Fruit fly (Drosophila melanogaster) whole organism, embryonic: ENCODE results near the gene aph-1.
A peak's percentile ranks its signal among the peaks of the same experiment; 100 is the strongest.

Experiments used
- ATbp ChIP-seq: fragments of 200-800 bp; sonication (Bioruptor generic); optimal IDR thresholded peaks from 2 replicates; lab custom pipeline; 2017; ENCODE audit warnings: missing biosample characterization, mild to moderate bottlenecking, missing genetic modification characterization, missing genetic modification reagents
- Atf3 ChIP-seq: fragments of 200-800 bp; sonication (Bioruptor generic); optimal IDR thresholded peaks from 3 replicates; lab custom pipeline; 2016; ENCODE audit warnings: missing biosample characterization, missing genetic modification characterization
- Atf6 ChIP-seq: fragments of 200-800 bp; sonication (Bioruptor generic); IDR thresholded peaks from 2 replicates; pipeline ENCODE4 v1.3.6; 2022; ENCODE audit warnings: missing biosample characterization, missing genetic modification characterization
- Bteb2 ChIP-seq: fragments of 200-800 bp; sonication (Bioruptor generic); optimal IDR thresholded peaks from 2 replicates; lab custom pipeline; 2016; ENCODE audit warnings: missing biosample characterization, missing genetic modification characterization
- CG1024 ChIP-seq: fragments of 200-800 bp; sonication (Bioruptor generic); IDR thresholded peaks from 2 replicates; pipeline ENCODE4 v1.3.6; 2022; ENCODE audit warnings: missing biosample characterization, missing genetic modification characterization
- CG10431 ChIP-seq: fragments of 200-800 bp; sonication (Bioruptor generic); optimal IDR thresholded peaks from 3 replicates; lab custom pipeline; 2018; ENCODE audit warnings: missing biosample characterization, mild to moderate bottlenecking, missing genetic modification characterization
- CG11456 ChIP-seq: fragments of 200-800 bp; sonication (Bioruptor generic); IDR thresholded peaks from 3 replicates; pipeline ENCODE4 v1.3.6; 2022; ENCODE audit warnings: missing biosample characterization, missing genetic modification characterization
- CG12942 ChIP-seq: fragments of 200-800 bp; sonication (Bioruptor generic); optimal IDR thresholded peaks from 3 replicates; lab custom pipeline; 2016; ENCODE audit warnings: missing biosample characterization, missing genetic modification characterization
- CG13123 ChIP-seq: fragments of 200-800 bp; sonication (Bioruptor generic); optimal IDR thresholded peaks from 2 replicates; lab custom pipeline; 2016; ENCODE audit warnings: missing biosample characterization, missing genetic modification characterization
- CG13775 ChIP-seq: fragments of 200-800 bp; sonication (Bioruptor generic); optimal IDR thresholded peaks from 3 replicates; lab custom pipeline; 2017; ENCODE audit warnings: missing biosample characterization, mild to moderate bottlenecking, missing genetic modification characterization
- CG13894 ChIP-seq: fragments of 200-800 bp; sonication (Bioruptor generic); optimal IDR thresholded peaks from 3 replicates; lab custom pipeline; 2018; ENCODE audit warnings: missing biosample characterization, mild to moderate bottlenecking, missing genetic modification characterization, moderate library complexity
- CG15514 ChIP-seq: fragments of 200-800 bp; sonication (Bioruptor generic); optimal IDR thresholded peaks from 3 replicates; lab custom pipeline; 2017; ENCODE audit warnings: missing biosample characterization, missing genetic modification characterization, mild to moderate bottlenecking, moderate library complexity, missing genetic modification reagents
- CG17385 ChIP-seq: fragments of 200-800 bp; sonication (Bioruptor generic); optimal IDR thresholded peaks from 3 replicates; lab custom pipeline; 2018; ENCODE audit warnings: missing biosample characterization, mild to moderate bottlenecking, missing genetic modification characterization
- CG17568 ChIP-seq: fragments of 200-800 bp; sonication (Bioruptor generic); optimal IDR thresholded peaks from 2 replicates; lab custom pipeline; 2018; ENCODE audit warnings: missing biosample characterization, mild to moderate bottlenecking, missing genetic modification characterization, moderate library complexity
- CG1832 ChIP-seq: fragments of 200-800 bp; sonication (Bioruptor generic); optimal IDR thresholded peaks from 2 replicates; lab custom pipeline; 2017; ENCODE audit warnings: missing biosample characterization, mild to moderate bottlenecking, missing genetic modification characterization, inconsistent platforms
- CG2120 ChIP-seq: fragments of 200-800 bp; sonication (Bioruptor generic); optimal IDR thresholded peaks from 3 replicates; lab custom pipeline; 2016; ENCODE audit warnings: missing biosample characterization, missing genetic modification characterization
- CG32772 ChIP-seq: fragments of 200-800 bp; sonication (Bioruptor generic); IDR thresholded peaks from 2 replicates; pipeline ENCODE4 v1.3.6; 2022; ENCODE audit warnings: missing biosample characterization, missing genetic modification characterization
- CG3281 ChIP-seq: fragments of 200-800 bp; sonication (Bioruptor generic); optimal IDR thresholded peaks from 3 replicates; lab custom pipeline; 2017; ENCODE audit warnings: missing biosample characterization, mild to moderate bottlenecking, missing genetic modification characterization
- CG34224 ChIP-seq: fragments of 200-800 bp; sonication (Bioruptor generic); IDR thresholded peaks from 3 replicates; pipeline ENCODE4 v1.3.6; 2022; ENCODE audit warnings: missing biosample characterization, missing genetic modification characterization; ENCODE audit not compliant: partially characterized antibody
- CG3847 ChIP-seq: fragments of 200-800 bp; sonication (Bioruptor generic); IDR thresholded peaks from 2 replicates; pipeline ENCODE4 v1.3.6; 2022; ENCODE audit warnings: missing biosample characterization, missing genetic modification characterization
- CG42726 ChIP-seq: fragments of 200-800 bp; sonication (Bioruptor generic); IDR thresholded peaks from 2 replicates; pipeline ENCODE4 v1.3.6; 2022; ENCODE audit warnings: missing biosample characterization, missing genetic modification characterization; ENCODE audit not compliant: partially characterized antibody
- CG8290 ChIP-seq, 3 experiments: fragments of 200-800 bp; sonication (Bioruptor generic); optimal IDR thresholded peaks; 2 replicates each; lab custom pipeline; 2016 to 2019; ENCODE audit warnings: missing biosample characterization in 3 of 3, missing genetic modification characterization in 3 of 3, mild to moderate bottlenecking in 2 of 3, moderate library complexity in 1 of 3
- CG9932 ChIP-seq: fragments of 200-800 bp; sonication (Bioruptor generic); IDR thresholded peaks from 2 replicates; pipeline ENCODE4 v1.3.6; 2022; ENCODE audit warnings: missing biosample characterization, missing genetic modification characterization
- Dip3 ChIP-seq: fragments of 200-800 bp; sonication (Bioruptor generic); optimal IDR thresholded peaks from 3 replicates; lab custom pipeline; 2016; ENCODE audit warnings: missing biosample characterization, missing genetic modification characterization
- Ets65A ChIP-seq: fragments of 200-800 bp; sonication (Bioruptor generic); peaks from one replicate; lab custom pipeline; 2016; ENCODE audit warnings: missing biosample characterization, missing genetic modification characterization
- Gug ChIP-seq: fragments of 200-800 bp; sonication (Bioruptor generic); IDR thresholded peaks from 4 replicates; pipeline ENCODE4 v1.3.6; 2022; ENCODE audit warnings: missing biosample characterization, missing genetic modification characterization
- Hr39 ChIP-seq: fragments of >200 bp; optimal IDR thresholded peaks from 2 replicates; lab custom pipeline; 2017
- Mes4 ChIP-seq: fragments of 200-800 bp; sonication (Bioruptor generic); optimal IDR thresholded peaks from 2 replicates; lab custom pipeline; 2016; ENCODE audit warnings: missing biosample characterization, missing genetic modification characterization
- Mrtf ChIP-seq: fragments of 200-800 bp; sonication (Bioruptor generic); IDR thresholded peaks from 3 replicates; pipeline ENCODE4 v1.3.6; 2022; ENCODE audit warnings: missing biosample characterization, missing genetic modification characterization
- NFAT ChIP-seq: fragments of 200-800 bp; sonication (Bioruptor generic); IDR thresholded peaks from 2 replicates; pipeline ENCODE4 v1.3.6; 2022; ENCODE audit warnings: missing biosample characterization, missing genetic modification characterization
- Ptx1 ChIP-seq: fragments of 200-800 bp; sonication (Bioruptor generic); IDR thresholded peaks from 2 replicates; pipeline ENCODE4 v1.3.6; 2022; ENCODE audit warnings: missing biosample characterization, missing genetic modification characterization
- Sox102F ChIP-seq: fragments of 200-800 bp; sonication (Bioruptor generic); optimal IDR thresholded peaks from 2 replicates; lab custom pipeline; 2018; ENCODE audit warnings: missing biosample characterization, mild to moderate bottlenecking, missing genetic modification characterization, moderate library complexity
- TFAM ChIP-seq: fragments of 200-800 bp; sonication (Bioruptor generic); optimal IDR thresholded peaks from 2 replicates; lab custom pipeline; 2017; ENCODE audit warnings: missing biosample characterization, missing genetic modification characterization, inconsistent platforms
- crc ChIP-seq: fragments of 200-800 bp; sonication (Bioruptor generic); optimal IDR thresholded peaks from 2 replicates; lab custom pipeline; 2016; ENCODE audit warnings: missing biosample characterization, missing genetic modification characterization
- emc ChIP-seq: fragments of 200-800 bp; sonication (Bioruptor generic); optimal IDR thresholded peaks from 2 replicates; lab custom pipeline; 2016; ENCODE audit warnings: missing biosample characterization, missing genetic modification characterization
- gcm ChIP-seq: fragments of 200-800 bp; sonication (Bioruptor generic); optimal IDR thresholded peaks from 2 replicates; lab custom pipeline; 2019; ENCODE audit warnings: missing biosample characterization, mild to moderate bottlenecking, missing genetic modification characterization, moderate library complexity
- hkb ChIP-seq, 2 experiments: fragments of 200-800 bp in 1 of 2; fragments of >200 bp in 1 of 2; sonication (Bioruptor generic) in 1 of 2; IDR thresholded peaks in 1 of 2; optimal IDR thresholded peaks in 1 of 2; 2 replicates each; pipeline versions ENCODE4 v1.3.6 to Lab custom; 2017 to 2022; ENCODE audit warnings: missing biosample characterization in 1 of 2, missing genetic modification characterization in 1 of 2
- jumu ChIP-seq: fragments of 200-800 bp; sonication (Bioruptor generic); optimal IDR thresholded peaks from 3 replicates; lab custom pipeline; 2016; ENCODE audit warnings: missing biosample characterization, missing genetic modification characterization
- lilli ChIP-seq: fragments of 200-800 bp; sonication (Bioruptor generic); optimal IDR thresholded peaks from 3 replicates; lab custom pipeline; 2016; ENCODE audit warnings: missing biosample characterization, missing genetic modification characterization
- lmd ChIP-seq: fragments of 200-800 bp; sonication (Bioruptor generic); IDR thresholded peaks from 2 replicates; pipeline ENCODE4 v1.3.6; 2022; ENCODE audit warnings: missing biosample characterization, missing genetic modification characterization
- lov ChIP-seq, 2 experiments: fragments of 200-800 bp in 1 of 2; fragments of >200 bp in 1 of 2; sonication (Bioruptor generic) in 1 of 2; IDR thresholded peaks in 1 of 2; optimal IDR thresholded peaks in 1 of 2; 2 replicates in 1 of 2; 3 replicates in 1 of 2; pipeline versions ENCODE4 v1.3.6 to Lab custom; 2017 to 2022; ENCODE audit warnings: missing biosample characterization in 1 of 2, missing genetic modification characterization in 1 of 2
- oc ChIP-seq: fragments of 200-800 bp; sonication (Bioruptor generic); optimal IDR thresholded peaks from 2 replicates; lab custom pipeline; 2018; ENCODE audit warnings: missing biosample characterization, mild to moderate bottlenecking, missing genetic modification characterization, moderate library complexity
- onecut ChIP-seq: fragments of 200-800 bp; sonication (Bioruptor generic); IDR thresholded peaks from 2 replicates; pipeline ENCODE4 v1.3.6; 2022; ENCODE audit warnings: missing biosample characterization, missing genetic modification characterization
- peb ChIP-seq: fragments of 200-800 bp; sonication (Bioruptor generic); IDR thresholded peaks from 2 replicates; pipeline ENCODE4 v1.3.6; 2022; ENCODE audit warnings: missing biosample characterization, missing genetic modification characterization
- pfk ChIP-seq: fragments of 200-800 bp; sonication (Bioruptor generic); optimal IDR thresholded peaks from 2 replicates; lab custom pipeline; 2018; ENCODE audit warnings: missing biosample characterization, mild to moderate bottlenecking, missing genetic modification characterization, moderate library complexity
- salm ChIP-seq: fragments of 200-800 bp; sonication (Bioruptor generic); optimal IDR thresholded peaks from 2 replicates; lab custom pipeline; 2018; ENCODE audit warnings: missing biosample characterization, mild to moderate bottlenecking, missing genetic modification characterization
- seq ChIP-seq: fragments of 200-800 bp; sonication (Bioruptor generic); IDR thresholded peaks from 2 replicates; pipeline ENCODE4 v1.3.6; 2022; ENCODE audit warnings: missing biosample characterization, missing genetic modification characterization
- so ChIP-seq: fragments of 200-800 bp; sonication (Bioruptor generic); IDR thresholded peaks from 3 replicates; pipeline ENCODE4 v1.3.6; 2022; ENCODE audit warnings: missing biosample characterization, missing genetic modification characterization
- ttk ChIP-seq: fragments of 200-800 bp; sonication (Bioruptor generic); IDR thresholded peaks from 2 replicates; pipeline ENCODE4 v2.1.2; 2022; ENCODE audit warnings: missing biosample characterization, missing genetic modification characterization
- tx ChIP-seq: fragments of 200-800 bp; sonication (Bioruptor generic); optimal IDR thresholded peaks from 2 replicates; lab custom pipeline; 2016; ENCODE audit warnings: missing biosample characterization, missing genetic modification characterization

aph-1 gene

dm6 chr2L:2799909-2800478 lies 34.0 kb downstream of the aph-1 start, which contains the start of gene Syt1 (continued):
- TF ChIP-seq ttk (GFP tag; lab: Robert Waterston, UW) (no peak), CG1024 (GFP tag; lab: Robert Waterston, UW) (no peak), emc (GFP tag; lab: Kevin White, UChicago) (no peak), CG3281 (no peak), pfk (GFP tag; lab: Kevin White, UChicago) (no peak), NFAT (GFP tag; lab: Robert Waterston, UW) (peak; percentile 22; the same call in 1 of the 2 replicates), so (no peak), lmd (peak; percentile 5; the same call in 1 of the 2 replicates), CG34224 (GFP tag; lab: Robert Waterston, UW) (no peak), CG10431 (GFP tag; lab: Kevin White, UChicago) (no peak), TFAM (no peak), CG42726 (GFP tag; lab: Robert Waterston, UW) (no peak), CG11456 (GFP tag; lab: Robert Waterston, UW) (0 out of 3 replicates have a peak, but pooled peaks have one; percentile 59), CG8290 (GFP tag; optimal IDR thresholded peaks at IDR 0.05; lab: Kevin White, UChicago) (no peak), CG8290 (tag; optimal IDR thresholded peaks at IDR 0.05; lab: Kevin White, UChicago) (peak in 1 of 2 experiments; percentile 0), ATbp (GFP tag; lab: Kevin White, UChicago) (no peak), CG2120 (GFP tag; lab: Kevin White, UChicago) (peak; percentile 2), lilli (GFP tag; lab: Kevin White, UChicago) (peak; percentile 15), Atf6 (GFP tag; lab: Robert Waterston, UW) (no peak), salm (tag; lab: Kevin White, UChicago) (no peak), seq (0 out of 2 replicates have a peak, but pooled peaks have one; percentile 10), CG17568 (GFP tag; lab: Kevin White, UChicago) (no peak), CG13775 (GFP tag; lab: Kevin White, UChicago) (no peak), Sox102F (no peak), Mes4 (no peak), CG17385 (GFP tag; lab: Kevin White, UChicago) (no peak), CG13123 (no peak), Bteb2 (GFP tag; lab: Kevin White, UChicago) (no peak), Mrtf (no peak), Gug (GFP tag; lab: Robert Waterston, UW) (no peak), Dip3 (GFP tag; lab: Kevin White, UChicago) (no peak), Hr39 (lab: Kevin White, UChicago) (no peak), oc (tag; lab: Kevin White, UChicago) (no peak), Atf3 (no peak), tx (GFP tag; lab: Kevin White, UChicago) (no peak), CG32772 (GFP tag; lab: Robert Waterston, UW) (no peak), CG13894 (tag; lab: Kevin White, UChicago) (no peak), CG1832 (no peak), CG12942 (GFP tag; lab: Kevin White, UChicago) (no peak), peb (GFP tag; lab: Robert Waterston, UW) (no peak), Ptx1 (GFP tag; lab: Robert Waterston, UW) (no peak), gcm (no peak), CG15514 (no peak), CG9932 (GFP tag; lab: Robert Waterston, UW) (peak; percentile 35; the same call in 1 of the 2 replicates), hkb (optimal IDR thresholded peaks at IDR 0.05; lab: Kevin White, UChicago) (no peak), hkb (GFP tag; IDR thresholded peaks at IDR 0.05; lab: Robert Waterston, UW) (no peak), Ets65A (GFP tag; lab: Kevin White, UChicago) (peak; percentile 84), crc (GFP tag; lab: Kevin White, UChicago) (no peak), CG3847 (GFP tag; lab: Robert Waterston, UW) (no peak), onecut (GFP tag; lab: Robert Waterston, UW) (peak; percentile 99), jumu (GFP tag; lab: Kevin White, UChicago) (no peak), lov (optimal IDR thresholded peaks at IDR 0.05; lab: Kevin White, UChicago) (no peak), lov (GFP tag; IDR thresholded peaks at IDR 0.05; lab: Robert Waterston, UW) (no peak)
